Fruit fly (Drosophila melanogaster): Measurements from ENCODE around the gene CG14805.

DNA sequence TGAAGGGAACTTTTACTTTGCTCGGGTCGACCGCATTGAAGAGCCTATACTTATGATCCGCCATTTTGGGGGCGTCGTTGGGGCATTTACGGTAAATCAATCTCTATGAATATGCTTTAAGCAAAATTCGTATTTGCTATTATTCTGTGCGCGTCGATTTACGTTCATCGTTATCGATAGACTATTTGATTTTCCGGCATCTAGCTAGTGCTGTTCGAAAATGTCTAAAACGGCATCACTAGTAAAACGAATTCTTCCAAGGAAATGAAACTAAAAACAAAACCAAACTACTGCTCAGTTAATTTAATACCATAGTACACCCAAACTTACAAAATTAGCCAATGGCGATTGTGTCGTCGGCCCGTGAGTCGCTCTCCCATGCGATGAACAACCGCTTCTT, 11.4 kb upstream of the CG14805 start, which contains the start of the genes Gcna and MED18:
- no peak for TF ChIP-seq CG6163 (GFP tag; IDR thresholded peaks at IDR 0.05)
- TF ChIP-seq Eip75B (GFP tag; optimal IDR thresholded peaks at IDR 0.05), result no peak
- TF ChIP-seq Eip93F (GFP tag; optimal IDR thresholded peaks at IDR 0.05), result no peak
- TF ChIP-seq Hr4 (GFP tag; optimal IDR thresholded peaks at IDR 0.05), result no peak
- no peak for TF ChIP-seq CG6854 (GFP tag; optimal IDR thresholded peaks at IDR 0.05)
